Worm (Caenorhabditis elegans) whole organism, mixed stage, embryonic: ENCODE measurements around the gene F28C6.9.

Source experiments
- M03D4.4 ChIP-seq: sonication (generic microtip); optimal IDR thresholded peaks from 2 replicates; lab custom pipeline; 2017; ENCODE audit warnings: mild to moderate bottlenecking, missing genetic modification characterization, missing compliant biosample characterization
- bed-3 ChIP-seq: fragments of 200-800 bp; sonication (Bioruptor generic); optimal IDR thresholded peaks from 3 replicates; lab custom pipeline; 2018; ENCODE audit warnings: mild to moderate bottlenecking, missing genetic modification characterization, moderate library complexity, missing compliant biosample characterization
- blmp-1 ChIP-seq: fragments of 150-350 bp; optimal IDR thresholded peaks from 2 replicates; lab custom pipeline; 2014; ENCODE audit warnings: missing biosample characterization, missing genetic modification characterization
- ceh-39 ChIP-seq: fragments of 150-350 bp; optimal IDR thresholded peaks from 2 replicates; lab custom pipeline; 2014; ENCODE audit warnings: missing biosample characterization, missing genetic modification characterization
- ceh-83 ChIP-seq: fragments of 200-800 bp; sonication (Bioruptor generic); optimal IDR thresholded peaks from 2 replicates; lab custom pipeline; 2018; ENCODE audit warnings: mild to moderate bottlenecking, missing genetic modification characterization, missing compliant biosample characterization
- ces-1 ChIP-seq: fragments of 150-350 bp; optimal IDR thresholded peaks from 2 replicates; lab custom pipeline; 2014; ENCODE audit warnings: missing biosample characterization, missing genetic modification reagents, missing genetic modification characterization
- cnd-1 ChIP-seq: fragments of 200-800 bp; sonication (Bioruptor generic); optimal IDR thresholded peaks from 2 replicates; lab custom pipeline; 2018; ENCODE audit warnings: mild to moderate bottlenecking, missing genetic modification characterization, missing compliant biosample characterization
- drap-1 ChIP-seq: fragments of 200-800 bp; sonication (Bioruptor generic); optimal IDR thresholded peaks from 3 replicates; lab custom pipeline; 2018; ENCODE audit warnings: mild to moderate bottlenecking, missing genetic modification characterization, missing compliant biosample characterization
- elt-1 ChIP-seq: sonication (generic microtip); optimal IDR thresholded peaks from 2 replicates; lab custom pipeline; 2017; ENCODE audit warnings: missing genetic modification characterization, mild to moderate bottlenecking, missing compliant biosample characterization, antibody characterized with exemption, moderate library complexity, borderline replicate concordance; ENCODE audit not compliant: insufficient read depth
- elt-3 ChIP-seq: fragments of 150-350 bp; optimal IDR thresholded peaks from 2 replicates; lab custom pipeline; 2014; ENCODE audit warnings: missing biosample characterization, missing genetic modification characterization
- flh-1 ChIP-seq: fragments of 200-800 bp; sonication (Bioruptor generic); optimal IDR thresholded peaks from 2 replicates; lab custom pipeline; 2018; ENCODE audit warnings: mild to moderate bottlenecking, missing genetic modification characterization, moderate library complexity, missing compliant biosample characterization
- ham-2 ChIP-seq: fragments of 200-800 bp; sonication (Bioruptor generic); optimal IDR thresholded peaks from 2 replicates; lab custom pipeline; 2018; ENCODE audit warnings: mild to moderate bottlenecking, missing genetic modification characterization, missing compliant biosample characterization
- hlh-1 ChIP-seq: fragments of 150-350 bp; optimal IDR thresholded peaks from 2 replicates; lab custom pipeline; 2014; ENCODE audit warnings: missing biosample characterization, missing genetic modification reagents, missing genetic modification characterization
- lin-13 ChIP-seq: fragments of 150-350 bp; optimal IDR thresholded peaks from 2 replicates; lab custom pipeline; 2014; ENCODE audit warnings: missing biosample characterization, missing genetic modification characterization
- lin-32 ChIP-seq: fragments of 200-800 bp; sonication (Bioruptor generic); optimal IDR thresholded peaks from 2 replicates; lab custom pipeline; 2018; ENCODE audit warnings: mild to moderate bottlenecking, missing genetic modification characterization, missing compliant biosample characterization
- lsy-2 ChIP-seq: fragments of 150-350 bp; optimal IDR thresholded peaks from 2 replicates; lab custom pipeline; 2014; ENCODE audit warnings: missing biosample characterization, missing genetic modification characterization
- mab-5 ChIP-seq: fragments of 150-350 bp; optimal IDR thresholded peaks from 2 replicates; lab custom pipeline; 2014; ENCODE audit warnings: missing biosample characterization, missing genetic modification characterization
- mep-1 ChIP-seq: fragments of 150-350 bp; optimal IDR thresholded peaks from 2 replicates; lab custom pipeline; 2017; ENCODE audit warnings: missing biosample characterization, missing genetic modification reagents, missing genetic modification characterization, inconsistent platforms
- mls-2 ChIP-seq: sonication (generic microtip); optimal IDR thresholded peaks from 2 replicates; lab custom pipeline; 2016; ENCODE audit warnings: mild to moderate bottlenecking, missing genetic modification characterization, moderate library complexity, missing compliant biosample characterization
- nhr-12 ChIP-seq: fragments of 150-350 bp; optimal IDR thresholded peaks from 2 replicates; lab custom pipeline; 2014; ENCODE audit warnings: missing biosample characterization, missing genetic modification characterization
- nhr-2 ChIP-seq: fragments of 150-350 bp; optimal IDR thresholded peaks from 2 replicates; lab custom pipeline; 2014; ENCODE audit warnings: missing biosample characterization, missing genetic modification characterization
- nhr-237 ChIP-seq: fragments of 150-350 bp; optimal IDR thresholded peaks from 2 replicates; lab custom pipeline; 2014; ENCODE audit warnings: missing biosample characterization, missing genetic modification characterization
- nhr-28 ChIP-seq: fragments of 150-350 bp; optimal IDR thresholded peaks from 2 replicates; lab custom pipeline; 2014; ENCODE audit warnings: missing biosample characterization, missing genetic modification characterization
- nhr-76 ChIP-seq: sonication (generic microtip); optimal IDR thresholded peaks from 2 replicates; lab custom pipeline; 2017; ENCODE audit warnings: missing biosample characterization, missing genetic modification characterization
- pha-4 ChIP-seq: fragments of 150-350 bp; optimal IDR thresholded peaks from 2 replicates; lab custom pipeline; 2018; ENCODE audit warnings: missing biosample characterization, missing genetic modification reagents, missing genetic modification characterization
- sem-2 ChIP-seq: fragments of 200-800 bp; sonication (Bioruptor generic); optimal IDR thresholded peaks from 2 replicates; lab custom pipeline; 2018; ENCODE audit warnings: mild to moderate bottlenecking, missing genetic modification characterization, missing compliant biosample characterization
- snpc-4 ChIP-seq: fragments of 150-350 bp; optimal IDR thresholded peaks from 2 replicates; lab custom pipeline; 2014; ENCODE audit warnings: missing biosample characterization, missing genetic modification characterization
- sptf-1 ChIP-seq: sonication (generic microtip); optimal IDR thresholded peaks from 2 replicates; lab custom pipeline; 2017; ENCODE audit warnings: mild to moderate bottlenecking, missing genetic modification characterization, moderate library complexity, missing compliant biosample characterization
- tbx-8 ChIP-seq: fragments of 200-800 bp; sonication (Bioruptor generic); optimal IDR thresholded peaks from 2 replicates; lab custom pipeline; 2018; ENCODE audit warnings: mild to moderate bottlenecking, missing genetic modification characterization, moderate library complexity, missing compliant biosample characterization
- unc-120 ChIP-seq: sonication (generic microtip); optimal IDR thresholded peaks from 2 replicates; lab custom pipeline; 2017; ENCODE audit warnings: missing genetic modification characterization, missing compliant biosample characterization; ENCODE audit not compliant: poor library complexity, severe bottlenecking
- unc-39 ChIP-seq: fragments of 150-350 bp; optimal IDR thresholded peaks from 2 replicates; lab custom pipeline; 2014; ENCODE audit warnings: missing biosample characterization, missing genetic modification characterization
- unc-62 ChIP-seq: fragments of 150-350 bp; optimal IDR thresholded peaks from 2 replicates; lab custom pipeline; 2014; ENCODE audit warnings: missing biosample characterization, missing genetic modification reagents, missing genetic modification characterization
- zip-8 ChIP-seq: fragments of 150-350 bp; optimal IDR thresholded peaks from 2 replicates; lab custom pipeline; 2014; ENCODE audit warnings: missing biosample characterization, missing genetic modification characterization
- ztf-11 ChIP-seq: fragments of 150-350 bp; optimal IDR thresholded peaks from 2 replicates; lab custom pipeline; 2014; ENCODE audit warnings: missing biosample characterization, missing genetic modification characterization

Gene F28C6.9

DNA sequence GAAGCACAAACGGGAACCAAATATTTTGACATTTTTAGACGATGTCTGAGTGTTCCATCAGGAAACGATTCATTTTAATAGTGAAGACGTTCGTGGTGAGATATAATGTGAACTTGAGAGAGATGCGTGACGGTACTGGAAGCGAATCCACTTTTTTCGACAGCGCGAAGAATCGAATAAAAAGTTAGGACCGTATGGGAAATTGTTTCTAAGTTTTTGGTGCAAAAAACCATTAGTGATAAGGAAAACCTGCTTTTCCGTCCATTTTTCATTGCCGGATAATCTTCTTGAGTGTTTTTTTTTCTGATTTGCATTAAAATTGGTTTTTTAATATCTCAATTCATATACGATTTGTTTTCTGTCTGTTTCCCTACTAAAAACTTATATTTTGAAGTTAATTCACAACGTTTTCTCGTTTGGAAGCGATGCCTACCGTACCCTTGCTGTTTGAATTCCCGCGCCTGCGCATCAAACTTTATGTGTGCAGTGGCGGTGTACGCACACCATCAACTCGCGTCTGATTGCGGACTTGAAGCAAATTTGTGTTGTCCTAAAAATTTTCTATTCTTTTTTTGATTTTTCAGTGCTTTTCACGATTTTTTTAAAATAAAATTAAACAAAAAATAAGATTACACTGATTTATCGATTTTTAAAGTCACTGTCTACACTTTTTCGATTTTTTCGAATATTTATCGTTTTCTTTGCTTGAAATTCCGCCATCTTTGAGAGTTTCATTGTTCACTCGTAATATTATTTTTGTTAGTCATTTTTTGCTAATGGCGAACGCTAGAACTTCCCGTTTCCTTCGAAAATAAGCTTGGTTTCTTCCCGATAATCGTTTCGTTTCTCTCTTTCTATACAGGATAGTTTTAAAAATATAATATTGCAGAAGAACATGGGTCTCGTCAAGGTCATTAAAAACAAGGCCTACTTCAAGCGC lies 40.7 kb downstream of the F28C6.9 start, which contains the start of the genes col-38 and rpl-5:
Gene col-38 (minus strand): TSS at position 51 of the 940 bp plus-strand sequence.
Gene rpl-5 (plus strand): TSS at position 890 of the 940 bp plus-strand sequence.
- TF ChIP-seq nhr-76 (tag; lab: Kevin White, UChicago): no peak
- TF ChIP-seq unc-62: peak; percentile 32
- peak; percentile 13 for TF ChIP-seq unc-120 (tag; lab: Kevin White, UChicago)
- TF ChIP-seq snpc-4 (tag; lab: Kevin White, UChicago): no peak
- TF ChIP-seq cnd-1 (tag; lab: Kevin White, UChicago): peak; percentile 39
- TF ChIP-seq lin-32 (GFP tag; lab: Kevin White, UChicago): no peak
- peak; percentile 79 for TF ChIP-seq ces-1 (GFP tag; lab: Kevin White, UChicago)
- TF ChIP-seq drap-1 (GFP tag; lab: Kevin White, UChicago): no peak
- no peak for TF ChIP-seq ham-2
- peak; percentile 90 for TF ChIP-seq pha-4
- peak; percentile 96 for TF ChIP-seq lsy-2 (tag; lab: Kevin White, UChicago)
- no peak for TF ChIP-seq unc-39
- TF ChIP-seq sem-2: no peak
- TF ChIP-seq mab-5 (tag; lab: Kevin White, UChicago): no peak
- TF ChIP-seq ztf-11 (tag; lab: Kevin White, UChicago): no peak
- no peak for TF ChIP-seq nhr-12 (tag; lab: Kevin White, UChicago)
- peak; percentile 81 for TF ChIP-seq sptf-1 (tag; lab: Kevin White, UChicago)
- peak; percentile 54 for TF ChIP-seq nhr-2 (tag; lab: Kevin White, UChicago)
- TF ChIP-seq flh-1: no peak
- no peak for TF ChIP-seq bed-3 (GFP tag; lab: Kevin White, UChicago)
- TF ChIP-seq blmp-1 (tag; lab: Kevin White, UChicago): no peak
- TF ChIP-seq M03D4.4 (tag; lab: Kevin White, UChicago): no peak
- peak; percentile 93 for TF ChIP-seq mep-1 (tag; lab: Kevin White, UChicago)
- no peak for TF ChIP-seq ceh-83 (GFP tag; lab: Kevin White, UChicago)
- TF ChIP-seq lin-13 (tag; lab: Kevin White, UChicago): peak; percentile 87
- TF ChIP-seq elt-1 (tag; lab: Kevin White, UChicago): no peak
- peak; percentile 82 for TF ChIP-seq ceh-39 (tag; lab: Kevin White, UChicago)
- TF ChIP-seq elt-3: no peak
- TF ChIP-seq tbx-8 (GFP tag; lab: Kevin White, UChicago): no peak
- peak; percentile 54 for TF ChIP-seq mls-2
- TF ChIP-seq nhr-237 (tag; lab: Kevin White, UChicago): peak; percentile 91
- TF ChIP-seq hlh-1 (tag; lab: Kevin White, UChicago): peak; percentile 40
- no peak for TF ChIP-seq zip-8
- TF ChIP-seq, all 35 proteins: peak for 14

DNA sequence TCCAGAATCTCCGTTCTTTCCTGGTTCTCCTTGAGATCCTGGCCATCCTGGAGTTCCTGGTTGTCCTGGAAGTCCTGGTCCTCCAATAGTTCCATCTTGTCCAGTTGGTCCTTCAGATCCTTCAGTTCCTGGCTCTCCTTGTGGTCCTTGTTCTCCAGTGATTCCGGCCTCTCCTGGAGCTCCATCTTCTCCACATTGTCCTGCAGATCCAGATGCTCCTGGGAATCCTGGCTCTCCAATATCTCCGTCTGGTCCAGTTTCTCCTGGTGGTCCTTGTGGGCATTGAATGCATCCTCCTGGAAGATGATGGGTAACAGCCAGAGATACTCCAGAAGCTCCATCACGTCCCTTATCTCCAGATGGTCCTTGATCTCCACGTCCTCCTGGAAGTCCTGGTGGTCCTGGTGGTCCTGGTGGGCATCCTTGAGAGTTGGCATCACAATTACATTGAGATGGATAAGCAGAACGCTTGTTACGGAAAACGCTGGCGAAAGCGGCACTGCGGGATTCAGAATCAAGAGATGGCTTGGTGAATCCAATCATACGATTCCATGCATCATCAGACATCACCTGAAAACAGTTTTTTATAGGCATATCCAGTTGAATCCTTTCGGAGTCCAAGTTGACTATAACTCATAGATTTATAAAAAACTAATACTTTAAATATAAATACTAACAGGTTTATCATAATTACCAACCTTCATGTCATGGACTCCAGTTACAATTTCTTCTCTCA lies 41.6 kb downstream of the F28C6.9 start:
- TF ChIP-seq unc-120 (tag; lab: Kevin White, UChicago): no peak
- no peak for TF ChIP-seq mab-5 (tag; lab: Kevin White, UChicago)
- TF ChIP-seq sem-2: no peak
- no peak for TF ChIP-seq elt-1 (tag; lab: Kevin White, UChicago)
- TF ChIP-seq mls-2: no peak
- no peak for TF ChIP-seq pha-4
- TF ChIP-seq flh-1: no peak
- TF ChIP-seq mep-1 (tag; lab: Kevin White, UChicago): no peak
- no peak for TF ChIP-seq lsy-2 (tag; lab: Kevin White, UChicago)
- TF ChIP-seq nhr-28 (tag; lab: Kevin White, UChicago): no peak
- no peak for TF ChIP-seq snpc-4 (tag; lab: Kevin White, UChicago)
